Worm (Caenorhabditis elegans) whole organism, midembryonic: Measurements from ENCODE around the gene npr-35.

ENCODE experiments used
- T22C8.4 ChIP-seq: fragments of 200-800 bp; sonication (Bioruptor generic); IDR thresholded peaks from 2 replicates; pipeline ENCODE4 v1.3.6; 2022; ENCODE audit warnings: missing genetic modification characterization, missing compliant biosample characterization
- cog-1 ChIP-seq: sonication (generic microtip); optimal IDR thresholded peaks from 2 replicates; lab custom pipeline; 2016; ENCODE audit warnings: missing genetic modification characterization, missing compliant biosample characterization
- flt-1 ChIP-seq: fragments of 200-800 bp; sonication (Bioruptor generic); IDR thresholded peaks from 2 replicates; pipeline ENCODE4 v1.3.6; 2022; ENCODE audit warnings: missing genetic modification characterization, missing compliant biosample characterization
- klf-2 ChIP-seq: fragments of 200-800 bp; sonication (Bioruptor generic); conservative IDR thresholded peaks from 2 replicates; pipeline ENCODE4 v1.3.6; 2022; ENCODE audit warnings: missing genetic modification reagents, missing genetic modification characterization, missing compliant biosample characterization
- med-1 ChIP-seq: sonication (generic microtip); optimal IDR thresholded peaks from 2 replicates; lab custom pipeline; 2017; ENCODE audit warnings: missing genetic modification characterization, mild to moderate bottlenecking, missing compliant biosample characterization, antibody characterized with exemption, missing genetic modification reagents; ENCODE audit not compliant: insufficient read depth
- ref-1 ChIP-seq: fragments of 200-800 bp; sonication (Bioruptor generic); conservative IDR thresholded peaks from 2 replicates; pipeline ENCODE4 v1.3.6; 2022; ENCODE audit warnings: missing genetic modification reagents, missing genetic modification characterization, missing compliant biosample characterization
- tab-1 ChIP-seq: fragments of 200-800 bp; sonication (Bioruptor generic); IDR thresholded peaks from 2 replicates; pipeline ENCODE4 v1.3.6; 2022; ENCODE audit warnings: missing genetic modification characterization, missing compliant biosample characterization
- ztf-23 ChIP-seq: fragments of 200-800 bp; sonication (Bioruptor generic); IDR thresholded peaks from 2 replicates; pipeline ENCODE4 v1.3.6; 2022; ENCODE audit warnings: missing genetic modification reagents, missing genetic modification characterization, missing compliant biosample characterization
- ztf-29 ChIP-seq: fragments of 200-800 bp; sonication (Bioruptor generic); IDR thresholded peaks from 2 replicates; pipeline ENCODE4 v1.3.6; 2022; ENCODE audit warnings: missing genetic modification reagents, missing genetic modification characterization, missing compliant biosample characterization

DNA sequence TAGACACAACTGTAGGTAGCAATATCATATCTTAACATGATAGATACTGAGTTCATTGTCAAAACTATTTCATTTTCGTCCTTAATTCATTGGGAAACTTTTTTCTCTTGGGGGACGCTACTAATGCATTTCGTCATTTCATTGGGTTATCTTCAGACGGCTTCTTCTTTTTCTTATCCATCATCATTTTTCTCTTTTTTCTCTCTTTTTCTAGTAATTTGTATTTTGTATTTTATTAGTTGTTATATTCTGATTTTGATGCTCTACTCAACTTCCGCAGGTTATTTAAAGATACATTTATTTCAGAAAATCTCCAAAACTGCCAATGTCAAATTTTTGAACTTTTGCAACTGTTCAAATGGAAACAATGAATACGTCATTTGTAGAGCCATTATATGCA is at the start of gene npr-35:
- no peak for TF ChIP-seq cog-1 (tag; lab: Kevin White, UChicago)
- no peak for TF ChIP-seq ref-1 (GFP tag; lab: Robert Waterston, UW)
- TF ChIP-seq tab-1: no peak
- no peak for TF ChIP-seq flt-1 (GFP tag; lab: Robert Waterston, UW)
- TF ChIP-seq med-1 (GFP tag; lab: Kevin White, UChicago): no peak
- TF ChIP-seq klf-2 (GFP tag; lab: Robert Waterston, UW): no peak
- TF ChIP-seq T22C8.4 (GFP tag; lab: Robert Waterston, UW): no peak
- TF ChIP-seq ztf-29 (GFP tag; lab: Robert Waterston, UW): no peak
- TF ChIP-seq ztf-23 (GFP tag; lab: Robert Waterston, UW): no peak
